Worm (Caenorhabditis elegans): Measurements from ENCODE around the gene Y49E10.30.

The Y49E10.30 gene

DNA sequence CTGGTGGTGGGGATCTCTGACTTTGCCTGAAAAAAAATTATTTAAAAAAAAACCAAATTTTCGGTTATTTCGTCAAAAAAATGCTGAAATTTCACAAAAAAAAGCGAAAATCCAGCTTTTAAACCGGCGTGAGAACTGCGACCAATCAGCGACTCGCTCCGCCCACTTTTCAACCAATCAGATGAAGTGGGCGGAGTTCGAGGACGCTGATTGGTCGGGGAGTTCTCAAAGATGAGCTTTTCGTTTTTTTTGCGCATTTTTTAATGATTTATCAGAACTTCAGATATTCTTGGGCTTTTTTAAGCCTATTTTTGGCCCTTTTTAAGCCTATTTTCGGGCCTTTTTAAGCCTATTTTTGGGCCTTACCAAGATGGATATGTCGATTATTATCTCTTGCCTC lies 33.6 kb downstream of the Y49E10.30 start:
- TF ChIP-seq W03F9.2 (tag; optimal IDR thresholded peaks at IDR 0.05) (no peak), dao-5 (tag; optimal IDR thresholded peaks at IDR 0.05) (no peak), him-1 (tag; optimal IDR thresholded peaks at IDR 0.05) (no peak)

ce11 chrIII:12421708-12422107 lies 35.0 kb downstream of the Y49E10.30 start, which contains the start of gene tat-1:
TSS of gene tat-1 (minus strand) at chrIII:12421718.
- TF ChIP-seq him-1 (tag; optimal IDR thresholded peaks at IDR 0.05) = no peak

ce11 chrIII:12424066-12424465 lies 37.4 kb downstream of the Y49E10.30 start:
- TF ChIP-seq him-1 (tag; optimal IDR thresholded peaks at IDR 0.05) (no peak), W03F9.2 (tag; optimal IDR thresholded peaks at IDR 0.05) (peak; percentile 15)

DNA sequence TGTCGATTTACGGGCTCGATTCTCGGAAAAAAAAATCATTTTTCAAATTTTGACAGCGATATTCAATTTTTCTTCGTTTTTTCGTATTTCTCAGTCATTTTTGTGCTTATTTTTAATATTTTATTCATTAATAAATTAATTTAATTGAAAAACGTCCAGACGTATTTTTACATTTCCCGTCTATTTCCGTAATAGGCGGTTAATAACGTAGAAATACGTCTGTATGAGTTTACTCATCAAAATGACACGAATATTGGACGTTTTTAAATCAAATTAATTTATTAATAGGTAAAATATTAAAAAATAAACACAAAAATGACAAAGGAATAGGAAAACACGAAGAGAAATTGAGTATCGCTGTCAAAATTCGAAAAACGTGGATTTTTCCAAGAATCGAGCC lies 38.0 kb downstream of the Y49E10.30 start:
- no peak for TF ChIP-seq him-1 (tag; optimal IDR thresholded peaks at IDR 0.05)
- TF ChIP-seq dao-5 (tag; optimal IDR thresholded peaks at IDR 0.05) = no peak
- TF ChIP-seq W03F9.2 (tag; optimal IDR thresholded peaks at IDR 0.05) = no peak

ce11 chrIII:12425846-12426405 lies 39.2 kb downstream of the Y49E10.30 start:
- TF ChIP-seq dao-5 (tag; optimal IDR thresholded peaks at IDR 0.05) (no peak), him-1 (tag; optimal IDR thresholded peaks at IDR 0.05) (no peak), W03F9.2 (tag; optimal IDR thresholded peaks at IDR 0.05) (no peak)

DNA sequence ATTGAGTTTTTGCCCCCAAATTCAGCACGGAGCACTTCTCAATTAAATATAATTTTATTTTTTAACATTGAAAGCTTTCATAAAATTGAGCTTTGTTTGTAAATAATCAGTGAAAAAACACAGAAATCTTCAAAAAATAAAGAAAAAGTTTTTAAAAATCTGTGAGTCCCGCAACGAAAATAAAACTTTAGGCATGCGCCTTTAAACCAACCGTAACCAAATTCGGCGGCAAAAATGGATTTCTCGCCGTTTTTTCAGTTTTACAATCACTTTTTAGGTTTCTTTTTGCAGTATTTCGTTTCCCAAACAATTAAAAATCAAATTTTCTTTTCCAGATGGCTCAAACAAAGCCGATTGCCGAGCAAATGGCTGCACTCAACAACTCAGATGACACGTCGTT lies 39.9 kb downstream of the Y49E10.30 start, which contains the start of gene pie-1:
Gene pie-1, plus strand, starts transcription at position 336 of the 400 bp plus-strand sequence.
- TF ChIP-seq him-1 (tag; optimal IDR thresholded peaks at IDR 0.05) (no peak), dao-5 (tag; optimal IDR thresholded peaks at IDR 0.05) (no peak), W03F9.2 (tag; optimal IDR thresholded peaks at IDR 0.05) (no peak)

DNA sequence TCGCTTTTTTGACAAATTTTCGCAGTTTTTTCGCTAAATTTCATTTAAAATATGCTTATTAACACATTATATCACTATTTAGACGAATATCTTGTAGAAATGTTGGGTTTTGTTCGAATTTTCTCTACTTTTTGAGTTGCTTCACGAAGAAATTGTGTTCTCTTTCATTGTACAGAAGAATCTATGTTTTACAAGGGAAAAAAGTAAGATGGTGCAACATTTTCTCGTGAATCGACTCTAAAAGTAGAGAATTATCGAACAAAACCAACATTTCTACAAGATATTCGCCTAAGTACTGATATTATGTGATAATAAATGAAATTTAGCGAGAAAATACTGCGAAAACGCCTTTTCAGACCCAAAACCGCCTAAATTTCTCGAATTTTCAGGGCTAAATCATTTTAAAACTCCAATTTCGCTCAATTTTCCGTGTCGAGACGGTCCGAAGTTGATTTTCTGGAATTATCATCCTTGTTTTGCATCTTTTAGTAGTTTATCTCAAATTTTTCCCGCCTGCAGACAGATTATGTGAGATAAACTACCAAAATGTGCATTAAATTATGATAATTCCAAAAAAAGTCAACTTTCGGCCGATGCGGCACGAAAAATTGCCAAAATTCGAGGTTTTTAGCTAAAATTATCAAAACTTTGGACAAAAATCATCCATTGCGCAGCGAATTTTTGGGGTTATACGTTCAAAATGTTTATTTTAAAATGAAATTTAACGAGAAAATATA lies 41.0 kb downstream of the Y49E10.30 start:
- TF ChIP-seq dao-5 (tag; optimal IDR thresholded peaks at IDR 0.05) = no peak

ce11 chrIII:12428264-12428627 lies 41.5 kb downstream of the Y49E10.30 start:
- TF ChIP-seq W03F9.2 (tag; optimal IDR thresholded peaks at IDR 0.05) = no peak
- TF ChIP-seq him-1 (tag; optimal IDR thresholded peaks at IDR 0.05) = no peak
- TF ChIP-seq dao-5 (tag; optimal IDR thresholded peaks at IDR 0.05) = no peak

DNA sequence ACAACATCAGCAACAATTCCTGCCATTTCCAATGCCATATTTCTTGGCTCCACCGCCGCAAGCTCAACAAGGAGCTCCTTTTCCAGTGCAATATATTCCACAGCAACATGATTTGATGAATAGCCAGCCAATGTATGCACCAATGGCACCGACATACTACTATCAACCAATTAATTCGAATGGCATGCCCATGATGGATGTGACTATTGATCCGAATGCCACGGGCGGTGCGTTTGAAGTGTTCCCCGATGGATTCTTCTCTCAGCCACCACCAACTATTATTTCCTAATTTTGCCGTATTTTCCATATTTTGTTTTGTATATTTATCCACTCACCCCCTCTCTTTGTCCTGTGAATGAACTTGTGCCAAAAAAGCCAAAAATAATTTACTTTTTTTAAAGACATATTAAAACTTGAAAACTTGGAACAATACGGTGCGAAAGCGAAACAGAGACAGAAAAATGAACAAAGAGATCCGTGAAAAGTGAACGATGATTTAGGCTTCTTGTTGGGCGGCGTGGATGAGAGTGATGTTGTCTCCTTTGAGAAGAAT lies 42.2 kb downstream of the Y49E10.30 start:
- TF ChIP-seq dao-5 (tag; optimal IDR thresholded peaks at IDR 0.05) (no peak), W03F9.2 (tag; optimal IDR thresholded peaks at IDR 0.05) (no peak), him-1 (tag; optimal IDR thresholded peaks at IDR 0.05) (no peak)

ce11 chrIII:12429579-12430084 lies 42.9 kb downstream of the Y49E10.30 start, which contains the start of gene snr-6:
TSS of gene snr-6 (minus strand) at chrIII:12429629.
- TF ChIP-seq W03F9.2 (tag; optimal IDR thresholded peaks at IDR 0.05) (peak; percentile 80), dao-5 (tag; optimal IDR thresholded peaks at IDR 0.05) (no peak)

- no peak for TF ChIP-seq him-1 (tag; optimal IDR thresholded peaks at IDR 0.05)
These were observed 43.5 kb downstream of the Y49E10.30 start, which contains the start of gene Y49E10.16 for ce11 chrIII:12430209-12430608. TSS of gene Y49E10.16 (plus strand) at chrIII:12430509.

DNA sequence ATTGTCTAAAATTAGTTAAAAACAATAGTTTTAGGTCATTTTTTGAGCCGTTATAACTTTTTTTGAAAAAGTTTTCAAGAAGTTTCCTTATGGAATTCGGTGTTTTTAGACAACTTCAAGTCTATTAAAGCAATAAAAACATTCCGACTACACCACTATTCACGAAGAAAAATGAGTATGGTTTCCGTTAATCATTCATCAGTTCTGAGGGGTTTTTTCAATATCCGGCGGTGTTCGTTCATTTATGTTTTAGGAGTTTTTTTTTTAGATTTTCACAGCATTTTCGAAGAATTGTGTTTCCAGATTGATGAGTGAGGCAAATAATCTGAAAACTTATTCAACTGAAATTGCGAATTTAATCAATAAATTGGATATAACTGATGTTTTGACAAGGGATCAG lies 47.4 kb downstream of the Y49E10.30 start, which contains the start of gene Y49E10.27:
Gene Y49E10.27, plus strand, starts transcription at position 301 of the 400 bp plus-strand sequence.
- TF ChIP-seq W03F9.2 (tag; optimal IDR thresholded peaks at IDR 0.05) (no peak), him-1 (tag; optimal IDR thresholded peaks at IDR 0.05) (no peak), dao-5 (tag; optimal IDR thresholded peaks at IDR 0.05) (no peak)

- no peak for TF ChIP-seq him-1 (tag; optimal IDR thresholded peaks at IDR 0.05)
- no peak for TF ChIP-seq dao-5 (tag; optimal IDR thresholded peaks at IDR 0.05)
- no peak for TF ChIP-seq W03F9.2 (tag; optimal IDR thresholded peaks at IDR 0.05)
These were observed 49.5 kb downstream of the Y49E10.30 start, which contains the start of gene fbxa-218 for ce11 chrIII:12436215-12436614. TSS of gene fbxa-218 (plus strand) at chrIII:12436515.

ce11 chrIII:12437020-12437419 lies 50.3 kb downstream of the Y49E10.30 start:
- no peak for TF ChIP-seq W03F9.2 (tag; optimal IDR thresholded peaks at IDR 0.05)
- no peak for TF ChIP-seq dao-5 (tag; optimal IDR thresholded peaks at IDR 0.05)
- TF ChIP-seq him-1 (tag; optimal IDR thresholded peaks at IDR 0.05) = no peak

Data from whole organism, L4/young adult.